Worm (Caenorhabditis elegans): ENCODE data around the gene Y113G7B.28.

- TF ChIP-seq unc-62 (GFP tag; optimal IDR thresholded peaks at IDR 0.05) = no peak
- TF ChIP-seq nhr-2 (tag; optimal IDR thresholded peaks at IDR 0.05) = no peak
- no peak for TF ChIP-seq bed-3 (GFP tag; optimal IDR thresholded peaks at IDR 0.05)
- TF ChIP-seq nhr-76 (tag; optimal IDR thresholded peaks at IDR 0.05) = no peak
- TF ChIP-seq elt-1 (tag; optimal IDR thresholded peaks at IDR 0.05; ENCODE audit: borderline replicate concordance, insufficient read depth) = no peak
- TF ChIP-seq pha-4 (tag; optimal IDR thresholded peaks at IDR 0.05) = no peak
- TF ChIP-seq blmp-1 (tag; optimal IDR thresholded peaks at IDR 0.05) = no peak
- no peak for TF ChIP-seq flh-1 (GFP tag; optimal IDR thresholded peaks at IDR 0.05)
- TF ChIP-seq nhr-12 (tag; optimal IDR thresholded peaks at IDR 0.05) = no peak
- TF ChIP-seq ces-1 (GFP tag; optimal IDR thresholded peaks at IDR 0.05) = no peak
- no peak for TF ChIP-seq zip-8 (tag; optimal IDR thresholded peaks at IDR 0.05)
- TF ChIP-seq nhr-28 (tag; optimal IDR thresholded peaks at IDR 0.05) = no peak
- no peak for TF ChIP-seq mep-1 (tag; optimal IDR thresholded peaks at IDR 0.05)
- TF ChIP-seq elt-3 (tag; optimal IDR thresholded peaks at IDR 0.05) = no peak
Observed at ce11 chrV:20171941-20172340, 23.8 kb upstream of the Y113G7B.28 start, which contains the start of gene srw-39.
